Fruit fly (Drosophila melanogaster): ENCODE measurements around the gene CG8138.
A peak's percentile ranks its signal among the peaks of the same experiment; 100 is the strongest.

Gene CG8138

dm6 chr3R:13181004-13181403 is at the start of gene CG8138:
Gene CG8138 (plus strand): TSS chr3R:13181304.
- TF ChIP-seq CG5204 (GFP tag; optimal IDR thresholded peaks at IDR 0.05) (no peak), CG7045 (GFP tag; optimal IDR thresholded peaks at IDR 0.05) (no peak), Clk (GFP tag; optimal IDR thresholded peaks at IDR 0.05) (no peak), tj (GFP tag; optimal IDR thresholded peaks at IDR 0.05) (no peak), Mnt (GFP tag; optimal IDR thresholded peaks at IDR 0.05) (no peak), cic (GFP tag; optimal IDR thresholded peaks at IDR 0.05) (no peak), CG14711 (tag; optimal IDR thresholded peaks at IDR 0.05) (no peak), CG12768 (GFP tag; optimal IDR thresholded peaks at IDR 0.05) (no peak), bab1 (GFP tag; optimal IDR thresholded peaks at IDR 0.05) (no peak), CG1620 (GFP tag; optimal IDR thresholded peaks at IDR 0.05) (no peak), CG7101 (tag; optimal IDR thresholded peaks at IDR 0.05) (no peak), CG33017 (tag; optimal IDR thresholded peaks at IDR 0.05) (no peak), CG11617 (GFP tag; optimal IDR thresholded peaks at IDR 0.05) (no peak), Crg-1 (GFP tag; optimal IDR thresholded peaks at IDR 0.05) (no peak), cnc (optimal IDR thresholded peaks at IDR 0.05) (no peak), ovo (GFP tag; optimal IDR thresholded peaks at IDR 0.05) (no peak), kay (GFP tag; ENCODE audit: borderline replicate concordance) (no peak), pad (GFP tag; optimal IDR thresholded peaks at IDR 0.05) (no peak)

- no peak for TF ChIP-seq toe (GFP tag; optimal IDR thresholded peaks at IDR 0.05)
- no peak for TF ChIP-seq CG12768 (GFP tag; optimal IDR thresholded peaks at IDR 0.05)
- no peak for TF ChIP-seq Clk (GFP tag; optimal IDR thresholded peaks at IDR 0.05)
- no peak for TF ChIP-seq ovo (GFP tag; optimal IDR thresholded peaks at IDR 0.05)
- TF ChIP-seq CG1620 (GFP tag; optimal IDR thresholded peaks at IDR 0.05), result no peak
- no peak for TF ChIP-seq CG11617 (GFP tag; optimal IDR thresholded peaks at IDR 0.05)
- TF ChIP-seq CG33017 (tag; optimal IDR thresholded peaks at IDR 0.05), result no peak
- TF ChIP-seq tj (GFP tag; optimal IDR thresholded peaks at IDR 0.05), result no peak
- no peak for TF ChIP-seq CG7045 (GFP tag; optimal IDR thresholded peaks at IDR 0.05)
- no peak for TF ChIP-seq Mnt (GFP tag; optimal IDR thresholded peaks at IDR 0.05)
- TF ChIP-seq Crg-1 (GFP tag; optimal IDR thresholded peaks at IDR 0.05), result no peak
- TF ChIP-seq bab1 (GFP tag; optimal IDR thresholded peaks at IDR 0.05), result no peak
- no peak for TF ChIP-seq CG7101 (tag; optimal IDR thresholded peaks at IDR 0.05)
- no peak for TF ChIP-seq kay (GFP tag; ENCODE audit: borderline replicate concordance)
- no peak for TF ChIP-seq cnc (optimal IDR thresholded peaks at IDR 0.05)
- no peak for TF ChIP-seq Hr96 (GFP tag; optimal IDR thresholded peaks at IDR 0.05)
- no peak for TF ChIP-seq CG5204 (GFP tag; optimal IDR thresholded peaks at IDR 0.05)
- TF ChIP-seq pad (GFP tag; optimal IDR thresholded peaks at IDR 0.05), result no peak
These were observed 43.0 kb upstream of the CG8138 start for dm6 chr3R:13138120-13138519.

- no peak for TF ChIP-seq CG7045 (GFP tag; optimal IDR thresholded peaks at IDR 0.05)
These were observed 25.5 kb upstream of the CG8138 start, which contains the start of gene 2mit for dm6 chr3R:13155587-13155986. Gene 2mit (minus strand): TSS chr3R:13155687.

- TF ChIP-seq Mnt (GFP tag; optimal IDR thresholded peaks at IDR 0.05) (no peak), CG14711 (tag; optimal IDR thresholded peaks at IDR 0.05) (no peak), pad (GFP tag; optimal IDR thresholded peaks at IDR 0.05) (no peak), cic (GFP tag; optimal IDR thresholded peaks at IDR 0.05) (no peak), bab1 (GFP tag; optimal IDR thresholded peaks at IDR 0.05) (no peak)
These were observed 5.3 kb downstream of the CG8138 start, which contains the start of gene CG8508 for dm6 chr3R:13186396-13186795. Gene CG8508 (minus strand): TSS chr3R:13186496.

dm6 chr3R:13188219-13188618 is 7.1 kb downstream of the CG8138 start, which contains the start of gene CG14380:
Gene CG14380 (plus strand): TSS chr3R:13188519.
- no peak for TF ChIP-seq cic (GFP tag; optimal IDR thresholded peaks at IDR 0.05)
- no peak for TF ChIP-seq Crg-1 (GFP tag; optimal IDR thresholded peaks at IDR 0.05)

dm6 chr3R:13191299-13191698 is 10.2 kb downstream of the CG8138 start, which contains the start of gene CG8141:
Gene CG8141 (plus strand): TSS chr3R:13191599.
- TF ChIP-seq Clk (GFP tag; optimal IDR thresholded peaks at IDR 0.05), result no peak
- TF ChIP-seq CG12768 (GFP tag; optimal IDR thresholded peaks at IDR 0.05), result no peak
- TF ChIP-seq CG11617 (GFP tag; optimal IDR thresholded peaks at IDR 0.05), result no peak
- TF ChIP-seq CG1620 (GFP tag; optimal IDR thresholded peaks at IDR 0.05), result no peak
- no peak for TF ChIP-seq ovo (GFP tag; optimal IDR thresholded peaks at IDR 0.05)
- no peak for TF ChIP-seq tj (GFP tag; optimal IDR thresholded peaks at IDR 0.05)
- TF ChIP-seq pad (GFP tag; optimal IDR thresholded peaks at IDR 0.05), result no peak
- no peak for TF ChIP-seq Mnt (GFP tag; optimal IDR thresholded peaks at IDR 0.05)

- no peak for TF ChIP-seq CG1620 (GFP tag; optimal IDR thresholded peaks at IDR 0.05)
- TF ChIP-seq Mnt (GFP tag; optimal IDR thresholded peaks at IDR 0.05), result no peak
- no peak for TF ChIP-seq CG14711 (tag; optimal IDR thresholded peaks at IDR 0.05)
- TF ChIP-seq CG7045 (GFP tag; optimal IDR thresholded peaks at IDR 0.05), result no peak
- no peak for TF ChIP-seq pad (GFP tag; optimal IDR thresholded peaks at IDR 0.05)
These were observed 19.3 kb downstream of the CG8138 start for dm6 chr3R:13200402-13200801.

- TF ChIP-seq CG14711 (tag; optimal IDR thresholded peaks at IDR 0.05), result no peak
- no peak for TF ChIP-seq CG1620 (GFP tag; optimal IDR thresholded peaks at IDR 0.05)
- TF ChIP-seq Crg-1 (GFP tag; optimal IDR thresholded peaks at IDR 0.05), result no peak
- TF ChIP-seq CG11617 (GFP tag; optimal IDR thresholded peaks at IDR 0.05), result no peak
- peak; percentile 14 for TF ChIP-seq pad (GFP tag; optimal IDR thresholded peaks at IDR 0.05)
These were observed 27.3 kb downstream of the CG8138 start for dm6 chr3R:13208451-13208850.
